Worm (Caenorhabditis elegans) whole organism, L1 larva: ENCODE data around the gene pqn-68.

ENCODE experiments used
- C04F5.9 ChIP-seq: sonication (generic microtip); optimal IDR thresholded peaks from 2 replicates; lab custom pipeline; 2016; ENCODE audit warnings: missing genetic modification characterization, missing compliant biosample characterization
- F16B12.6 ChIP-seq: fragments of 150-350 bp; optimal IDR thresholded peaks from 2 replicates; lab custom pipeline; 2014; ENCODE audit warnings: missing biosample characterization, missing genetic modification characterization
- Y116A8C.19 ChIP-seq: sonication (generic microtip); optimal IDR thresholded peaks from 2 replicates; lab custom pipeline; 2016; ENCODE audit warnings: missing compliant biosample characterization, missing genetic modification characterization, borderline replicate concordance
- alr-1 ChIP-seq: fragments of 200-800 bp; sonication (Bioruptor generic); optimal IDR thresholded peaks from 2 replicates; lab custom pipeline; 2018; ENCODE audit warnings: borderline replicate concordance, mild to moderate bottlenecking, missing genetic modification characterization, missing compliant biosample characterization
- ama-1 ChIP-seq: fragments of 150-350 bp; optimal IDR thresholded peaks from 2 replicates; lab custom pipeline; 2014
- blmp-1 ChIP-seq: fragments of 150-350 bp; optimal IDR thresholded peaks from 2 replicates; lab custom pipeline; 2014; ENCODE audit warnings: missing biosample characterization, missing genetic modification characterization
- ceh-63 ChIP-seq: fragments of 200-800 bp; sonication (Bioruptor generic); optimal IDR thresholded peaks from 2 replicates; lab custom pipeline; 2018; ENCODE audit warnings: mild to moderate bottlenecking, missing genetic modification characterization, missing compliant biosample characterization
- ceh-8 ChIP-seq: fragments of 200-800 bp; sonication (Bioruptor generic); optimal IDR thresholded peaks from 2 replicates; lab custom pipeline; 2018; ENCODE audit warnings: mild to moderate bottlenecking, missing genetic modification characterization, moderate library complexity, missing compliant biosample characterization
- ceh-82 ChIP-seq, 3 experiments: fragments of 150-350 bp in 1 of 3; sonication (generic microtip) in 2 of 3; optimal IDR thresholded peaks; 2 replicates each; lab custom pipeline; 2014 to 2017; ENCODE audit warnings: missing biosample characterization in 3 of 3, missing genetic modification characterization in 3 of 3
- efl-1 ChIP-seq, 4 experiments: fragments of 150-350 bp; optimal IDR thresholded peaks in 3 of 4; peaks in 1 of 4; 1 replicate in 1 of 4; 2 replicates in 3 of 4; lab custom pipeline; 2014; ENCODE audit warnings: missing biosample characterization in 2 of 4, missing genetic modification characterization in 2 of 4, missing genetic modification reagents in 2 of 4
- elt-2 ChIP-seq: sonication (generic microtip); optimal IDR thresholded peaks from 2 replicates; lab custom pipeline; 2016; ENCODE audit warnings: missing genetic modification characterization, mild to moderate bottlenecking, inconsistent platforms, missing compliant biosample characterization, missing genetic modification reagents
- elt-3 ChIP-seq, 6 experiments: fragments of 150-350 bp in 1 of 6; sonication (generic microtip); optimal IDR thresholded peaks; 2 replicates each; lab custom pipeline; 2017 to 2018; ENCODE audit warnings: missing biosample characterization in 6 of 6, missing genetic modification characterization in 6 of 6, inconsistent platforms in 1 of 6
- fkh-4 ChIP-seq: sonication (generic microtip); optimal IDR thresholded peaks from 2 replicates; lab custom pipeline; 2016; ENCODE audit warnings: missing compliant biosample characterization, missing genetic modification characterization, borderline replicate concordance
- grh-1 ChIP-seq: fragments of 200-800 bp; sonication (Bioruptor generic); IDR thresholded peaks from 2 replicates; pipeline ENCODE4 v1.3.6; 2022; ENCODE audit warnings: missing genetic modification reagents, missing genetic modification characterization, missing compliant biosample characterization
- lin-14 ChIP-seq: fragments of 200-800 bp; sonication (Bioruptor generic); optimal IDR thresholded peaks from 2 replicates; lab custom pipeline; 2018; ENCODE audit warnings: mild to moderate bottlenecking, missing genetic modification characterization, moderate library complexity, missing compliant biosample characterization
- lin-15B ChIP-seq: fragments of 150-350 bp; sonication (generic microtip); optimal IDR thresholded peaks from 3 replicates; lab custom pipeline; 2014; ENCODE audit warnings: missing biosample characterization, missing genetic modification characterization
- lin-35 ChIP-seq, 2 experiments: fragments of 150-350 bp; optimal IDR thresholded peaks; 2 replicates each; lab custom pipeline; 2014; ENCODE audit warnings: missing biosample characterization in 2 of 2, missing genetic modification characterization in 2 of 2, missing genetic modification reagents in 2 of 2
- mdl-1 ChIP-seq, 2 experiments: fragments of 150-350 bp; optimal IDR thresholded peaks; 2 replicates each; lab custom pipeline; 2014 to 2017; ENCODE audit warnings: missing biosample characterization in 2 of 2, missing genetic modification characterization in 2 of 2, inconsistent platforms in 1 of 2
- nhr-20 ChIP-seq: sonication (generic microtip); optimal IDR thresholded peaks from 2 replicates; lab custom pipeline; 2016; ENCODE audit warnings: mild to moderate bottlenecking, missing genetic modification characterization, missing compliant biosample characterization
- nhr-237 ChIP-seq: fragments of 150-350 bp; optimal IDR thresholded peaks from 2 replicates; lab custom pipeline; 2014; ENCODE audit warnings: missing biosample characterization, missing genetic modification characterization
- nhr-28 ChIP-seq: fragments of 150-350 bp; optimal IDR thresholded peaks from 2 replicates; lab custom pipeline; 2014; ENCODE audit warnings: missing biosample characterization, missing genetic modification characterization
- nhr-47 ChIP-seq: sonication (generic microtip); optimal IDR thresholded peaks from 2 replicates; lab custom pipeline; 2016; ENCODE audit warnings: mild to moderate bottlenecking, missing genetic modification characterization, moderate library complexity, missing compliant biosample characterization
- nhr-76 ChIP-seq: sonication (generic microtip); optimal IDR thresholded peaks from 2 replicates; lab custom pipeline; 2017; ENCODE audit warnings: missing biosample characterization, missing genetic modification characterization
- nhr-77 ChIP-seq: fragments of 150-350 bp; optimal IDR thresholded peaks from 2 replicates; lab custom pipeline; 2014; ENCODE audit warnings: missing biosample characterization, missing genetic modification characterization
- nhr-84 ChIP-seq: sonication (generic microtip); optimal IDR thresholded peaks from 2 replicates; lab custom pipeline; 2017; ENCODE audit warnings: missing biosample characterization, missing genetic modification characterization
- nhr-85 ChIP-seq: sonication (generic microtip); peaks from one replicate; lab custom pipeline; 2016; ENCODE audit warnings: missing genetic modification characterization, inconsistent platforms, missing compliant biosample characterization
- pag-3 ChIP-seq: sonication (generic microtip); optimal IDR thresholded peaks from 2 replicates; lab custom pipeline; 2017; ENCODE audit warnings: missing genetic modification characterization, mild to moderate bottlenecking, missing compliant biosample characterization, antibody characterized with exemption, borderline replicate concordance; ENCODE audit not compliant: insufficient read depth
- rnt-1 ChIP-seq: sonication (generic microtip); optimal IDR thresholded peaks from 2 replicates; lab custom pipeline; 2016; ENCODE audit warnings: mild to moderate bottlenecking, missing genetic modification characterization, moderate library complexity, missing compliant biosample characterization
- swsn-7 ChIP-seq: sonication (generic microtip); optimal IDR thresholded peaks from 2 replicates; lab custom pipeline; 2016; ENCODE audit warnings: missing genetic modification characterization, missing compliant biosample characterization
- tlp-1 ChIP-seq: fragments of 150-350 bp; optimal IDR thresholded peaks from 2 replicates; lab custom pipeline; 2014; ENCODE audit warnings: missing biosample characterization, missing genetic modification characterization
- zag-1 ChIP-seq: fragments of 150-350 bp; optimal IDR thresholded peaks from 2 replicates; lab custom pipeline; 2014; ENCODE audit warnings: missing biosample characterization, missing genetic modification characterization
- zip-4 ChIP-seq: fragments of 200-800 bp; sonication (Bioruptor generic); optimal IDR thresholded peaks from 2 replicates; lab custom pipeline; 2018; ENCODE audit warnings: mild to moderate bottlenecking, missing genetic modification characterization, moderate library complexity, missing compliant biosample characterization
- ztf-4 ChIP-seq: fragments of 150-350 bp; optimal IDR thresholded peaks from 2 replicates; lab custom pipeline; 2014; ENCODE audit warnings: missing biosample characterization, missing genetic modification characterization

The pqn-68 gene

ce11 chrV:12941797-12942474 lies 10.5 kb upstream of the pqn-68 start, which contains the start of gene T16G1.4:
TSS of gene T16G1.4 (minus strand) at chrV:12941847.
- peak; percentile 8 for TF ChIP-seq nhr-20 (tag; lab: Kevin White, UChicago)
- no peak for TF ChIP-seq efl-1 (optimal IDR thresholded peaks at IDR 0.05; lab: Kevin White, UChicago)
- TF ChIP-seq efl-1 (GFP tag; optimal IDR thresholded peaks at IDR 0.05 in 1 of 2; lab: Kevin White, UChicago), result peak in 1 of 2 experiments; percentile 46
- peak; percentile 88 for TF ChIP-seq elt-2
- TF ChIP-seq lin-35 (GFP tag; optimal IDR thresholded peaks at IDR 0.05; lab: Kevin White, UChicago), result peak in 1 of 2 experiments; percentile 22
- no peak for TF ChIP-seq C04F5.9 (tag; lab: Kevin White, UChicago)
- TF ChIP-seq, all 84 proteins: peak for 4

ce11 chrV:12943399-12943798 lies 9.0 kb upstream of the pqn-68 start:
- TF ChIP-seq nhr-84 (no peak), fkh-4 (tag; lab: Kevin White, UChicago) (no peak), ceh-8 (GFP tag; lab: Kevin White, UChicago) (no peak), tlp-1 (no peak), zag-1 (tag; lab: Kevin White, UChicago) (no peak), ceh-82 (tag; optimal IDR thresholded peaks at IDR 0.05; lab: Kevin White, UChicago) (no peak), nhr-28 (tag; lab: Kevin White, UChicago) (no peak), zip-4 (GFP tag; lab: Kevin White, UChicago) (no peak), grh-1 (GFP tag; lab: Robert Waterston, UW) (no peak)

DNA sequence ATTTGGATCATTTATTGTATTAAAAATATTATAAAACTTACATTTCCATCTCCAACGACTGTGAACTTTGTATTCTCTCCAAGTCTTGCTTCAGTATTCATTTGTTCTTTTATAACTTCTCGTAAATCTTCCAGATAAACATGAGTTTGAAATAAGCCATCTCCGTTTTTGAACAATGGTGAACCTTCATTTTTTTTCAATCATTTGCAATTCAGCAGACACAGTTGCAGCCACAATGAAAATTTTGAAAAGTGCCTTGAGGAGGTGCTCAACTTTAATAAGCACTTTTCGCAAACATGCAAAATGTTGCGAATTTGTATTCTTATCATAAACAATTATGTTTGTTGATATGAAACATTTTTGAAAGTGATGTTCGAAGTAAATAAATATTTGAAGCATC lies 8.2 kb upstream of the pqn-68 start, which contains the start of gene T16G1.3:
T16G1.3 (minus strand) TSS at position 101 of the 400 bp plus-strand sequence.
- TF ChIP-seq Y116A8C.19 (no peak), F16B12.6 (tag; lab: Kevin White, UChicago) (no peak), mdl-1 (tag; optimal IDR thresholded peaks at IDR 0.05; lab: Kevin White, UChicago) (no peak), nhr-47 (tag; lab: Kevin White, UChicago) (no peak), ztf-4 (tag; lab: Kevin White, UChicago) (no peak)

DNA sequence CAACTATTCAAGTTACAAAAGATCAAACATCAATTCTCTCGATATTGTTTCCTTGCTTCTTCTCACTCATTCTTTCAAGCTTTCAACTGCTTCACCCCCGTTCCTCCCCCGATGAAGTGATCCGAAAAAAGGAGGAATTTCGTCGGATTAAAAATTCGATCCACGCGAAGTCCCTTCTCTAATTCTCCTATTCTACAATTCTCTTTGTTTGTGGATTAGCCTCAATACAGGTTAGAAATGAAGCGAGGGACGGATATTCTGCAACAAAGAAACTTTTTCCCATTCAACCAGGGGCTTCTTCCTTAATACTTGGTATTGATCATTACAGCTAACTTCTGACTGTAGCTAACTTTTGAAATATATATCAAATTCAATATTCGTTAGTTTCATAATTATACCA lies 7.7 kb upstream of the pqn-68 start, which contains the start of gene grl-2:
grl-2 (plus strand) TSS at position 301 of the 400 bp plus-strand sequence.
- TF ChIP-seq nhr-237 (tag; lab: Kevin White, UChicago) (no peak), nhr-85 (peak; percentile 62)

- TF ChIP-seq lin-15B (tag; lab: Kevin White, UChicago) (no peak), nhr-77 (tag; lab: Kevin White, UChicago) (no peak), lin-35 (GFP tag; optimal IDR thresholded peaks at IDR 0.05; lab: Kevin White, UChicago) (no peak), nhr-28 (tag; lab: Kevin White, UChicago) (no peak), nhr-237 (tag; lab: Kevin White, UChicago) (no peak), swsn-7 (tag; lab: Kevin White, UChicago) (no peak), rnt-1 (tag; lab: Kevin White, UChicago) (no peak), blmp-1 (tag; lab: Kevin White, UChicago) (no peak), elt-3 (tag; optimal IDR thresholded peaks at IDR 0.05; lab: Kevin White, UChicago) (no peak), ama-1 (lab: Kevin White, UChicago) (no peak), pag-3 (tag; lab: Kevin White, UChicago) (no peak), ceh-8 (GFP tag; lab: Kevin White, UChicago) (no peak), lin-14 (GFP tag; lab: Kevin White, UChicago) (no peak), alr-1 (tag; lab: Kevin White, UChicago) (no peak), ceh-63 (GFP tag; lab: Kevin White, UChicago) (no peak), nhr-76 (tag; lab: Kevin White, UChicago) (no peak)
Measured at ce11 chrV:12949607-12950006, 2.8 kb upstream of the pqn-68 start, which contains the start of gene T16G1.13. TSS of gene T16G1.13 (plus strand) at chrV:12949907.
